Fruit fly (Drosophila melanogaster): Measurements from ENCODE around the gene Dyrk2.

DNA sequence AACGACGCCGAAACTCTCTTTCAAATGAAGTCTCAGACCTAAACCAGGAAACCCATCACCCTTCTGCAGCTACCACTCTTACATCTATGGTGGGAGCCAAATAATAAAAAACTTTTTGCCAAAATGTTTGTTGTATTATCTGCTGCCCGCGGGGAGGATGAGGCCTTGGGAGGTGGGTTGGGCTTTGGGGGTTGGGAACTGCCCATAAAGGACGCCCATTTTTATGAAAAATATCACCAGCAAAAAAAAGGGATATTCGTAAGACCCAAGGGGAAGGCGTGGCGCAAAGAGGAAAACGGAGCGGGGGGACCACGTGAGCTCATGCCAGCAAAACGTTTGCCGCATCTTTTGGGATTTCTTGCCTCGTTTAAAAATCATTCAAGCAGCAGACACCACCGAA lies 87.6 kb downstream of the Dyrk2 start:
- TF ChIP-seq Myc (optimal IDR thresholded peaks at IDR 0.05) (no peak), h (optimal IDR thresholded peaks at IDR 0.05) (no peak), insv (optimal IDR thresholded peaks at IDR 0.05) (no peak), ttk (optimal IDR thresholded peaks at IDR 0.05) (no peak), psq (optimal IDR thresholded peaks at IDR 0.05) (no peak), Sin3A (optimal IDR thresholded peaks at IDR 0.05) (no peak)
